Fruit fly (Drosophila melanogaster): ENCODE results near the gene Abcd3.

The Abcd3 gene

DNA sequence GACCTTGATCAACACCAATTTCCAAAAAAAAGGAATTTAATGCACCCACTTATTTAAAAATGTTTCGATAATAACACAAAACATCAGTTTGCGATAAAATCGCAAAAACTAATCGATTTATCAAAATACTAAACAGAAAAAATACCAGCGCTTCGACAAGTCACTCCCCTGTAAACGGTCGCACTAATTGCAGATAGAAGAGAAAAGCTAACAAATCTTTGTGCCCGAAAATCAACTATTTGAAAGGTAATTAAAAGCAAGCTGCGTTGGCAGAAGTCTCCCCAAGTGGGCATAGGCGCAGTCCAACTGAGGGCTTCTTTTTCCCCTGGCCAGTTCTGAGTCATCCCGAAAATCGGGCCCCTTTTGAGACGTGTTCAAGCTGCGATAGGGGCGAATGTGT lies 19.7 kb upstream of the Abcd3 start, which contains the start of gene AP-1-2beta (continued):
- TF ChIP-seq cad (GFP tag; optimal IDR thresholded peaks at IDR 0.05) (no peak), crp (GFP tag; optimal IDR thresholded peaks at IDR 0.05) (no peak), corto (GFP tag; optimal IDR thresholded peaks at IDR 0.05) (no peak), CG11085 (GFP tag; IDR thresholded peaks at IDR 0.05) (no peak), CG7839 (tag; optimal IDR thresholded peaks at IDR 0.05) (no peak), CG3065 (GFP tag; optimal IDR thresholded peaks at IDR 0.05) (no peak), CG9727 (GFP tag; optimal IDR thresholded peaks at IDR 0.05) (no peak), CG12104 (GFP tag; optimal IDR thresholded peaks at IDR 0.05) (no peak), CG30431 (GFP tag; optimal IDR thresholded peaks at IDR 0.05) (no peak), CHES-1-like (GFP tag; optimal IDR thresholded peaks at IDR 0.05) (no peak), zf30C (GFP tag; optimal IDR thresholded peaks at IDR 0.05) (no peak), esg (GFP tag; conservative IDR thresholded peaks at IDR 0.05) (no peak), CG3838 (GFP tag; optimal IDR thresholded peaks at IDR 0.05) (no peak), sna (GFP tag; IDR thresholded peaks at IDR 0.05; ENCODE audit: partially characterized antibody) (0 out of 2 replicates have a peak, but pooled peaks have one; percentile 21), Lhr (GFP tag; optimal IDR thresholded peaks at IDR 0.05) (peak; percentile 11), Mad (GFP tag; optimal IDR thresholded peaks at IDR 0.05) (no peak), gsb (GFP tag; IDR thresholded peaks at IDR 0.05) (no peak), CG13894 (tag; optimal IDR thresholded peaks at IDR 0.05) (no peak), scrt (GFP tag; optimal IDR thresholded peaks at IDR 0.05) (no peak), CG8478 (optimal IDR thresholded peaks at IDR 0.05) (no peak), PHDP (tag; optimal IDR thresholded peaks at IDR 0.05) (no peak), CG10274 (GFP tag; optimal IDR thresholded peaks at IDR 0.05) (no peak), gfzf (GFP tag; optimal IDR thresholded peaks at IDR 0.05) (peak; percentile 78), ssp (GFP tag; IDR thresholded peaks at IDR 0.05) (no peak), unc-4 (GFP tag; IDR thresholded peaks at IDR 0.05; ENCODE audit: partially characterized antibody) (0 out of 2 replicates have a peak, but pooled peaks have one; percentile 40), Dll (GFP tag; IDR thresholded peaks at IDR 0.05; ENCODE audit: partially characterized antibody) (0 out of 4 replicates have a peak, but pooled peaks have one; percentile 48), CG14860 (GFP tag; IDR thresholded peaks at IDR 0.05; ENCODE audit: partially characterized antibody) (peak; percentile 40; the same call in 1 of the 3 replicates), dpn (GFP tag; optimal IDR thresholded peaks at IDR 0.05) (no peak), CrebB (tag; optimal IDR thresholded peaks at IDR 0.05) (no peak), Taf1 (GFP tag; IDR thresholded peaks at IDR 0.05) (no peak), bigmax (GFP tag; optimal IDR thresholded peaks at IDR 0.05) (no peak), CG8089 (GFP tag; optimal IDR thresholded peaks at IDR 0.05) (no peak), sima (GFP tag; optimal IDR thresholded peaks at IDR 0.05) (no peak), trh (GFP tag; optimal IDR thresholded peaks at IDR 0.05) (no peak), MTF-1 (GFP tag; optimal IDR thresholded peaks at IDR 0.05; ENCODE audit: borderline replicate concordance) (no peak), ken (GFP tag; IDR thresholded peaks at IDR 0.05) (no peak), Six4 (GFP tag; optimal IDR thresholded peaks at IDR 0.05) (no peak), CG12299 (tag; optimal IDR thresholded peaks at IDR 0.05) (no peak), nerfin-1 (tag; optimal IDR thresholded peaks at IDR 0.05) (peak; percentile 86), CG16863 (GFP tag; optimal IDR thresholded peaks at IDR 0.05) (no peak), CG9932 (GFP tag; IDR thresholded peaks at IDR 0.05) (no peak), CG11723 (GFP tag; optimal IDR thresholded peaks at IDR 0.05) (no peak), CG17361 (GFP tag; IDR thresholded peaks at IDR 0.05) (no peak), CG34224 (GFP tag; IDR thresholded peaks at IDR 0.05; ENCODE audit: partially characterized antibody) (peak; percentile 26; the same call in 1 of the 3 replicates), CG7786 (GFP tag; optimal IDR thresholded peaks at IDR 0.05) (no peak), grn (GFP tag; optimal IDR thresholded peaks at IDR 0.05) (no peak), E2f2 (GFP tag; IDR thresholded peaks at IDR 0.05) (peak; percentile 79), en (GFP tag; optimal IDR thresholded peaks at IDR 0.05) (no peak), Optix (GFP tag; IDR thresholded peaks at IDR 0.05) (no peak), fd96Cb (tag; optimal IDR thresholded peaks at IDR 0.05) (no peak), amos (GFP tag; IDR thresholded peaks at IDR 0.05; ENCODE audit: partially characterized antibody) (peak; percentile 37; the same call in 1 of the 2 replicates)
